Fruit fly (Drosophila melanogaster): ENCODE results near the gene Alp11.
A peak's percentile ranks its signal among the peaks of the same experiment; 100 is the strongest.

The Alp11 gene

DNA sequence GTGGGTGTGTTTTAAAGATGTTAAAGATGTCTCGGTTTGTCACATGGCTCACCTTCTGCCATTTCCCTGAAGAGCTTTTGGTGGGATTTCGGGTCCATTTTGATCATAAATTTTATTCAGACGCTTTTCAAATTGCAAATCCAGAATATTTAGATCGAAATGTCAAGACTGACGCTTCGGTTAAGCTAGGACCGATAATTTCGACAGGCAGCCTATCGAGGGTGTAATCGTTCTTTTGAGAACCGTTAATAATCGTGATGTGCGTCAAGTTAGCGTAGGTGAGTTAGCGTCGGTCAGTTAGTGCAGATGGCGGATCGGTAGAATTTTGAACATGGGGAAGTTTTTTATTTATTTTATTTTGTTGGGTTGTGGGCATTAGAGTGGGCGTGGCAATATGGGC, 12.0 kb upstream of the Alp11 start, which contains the start of gene CG42299 (continued):
- TF ChIP-seq CG31388 (GFP tag; optimal IDR thresholded peaks at IDR 0.05) (no peak), Adf1 (GFP tag; IDR thresholded peaks at IDR 0.05) (no peak), crol (GFP tag; IDR thresholded peaks at IDR 0.05) (no peak), jumu (GFP tag; optimal IDR thresholded peaks at IDR 0.05) (no peak), jing (GFP tag; optimal IDR thresholded peaks at IDR 0.05) (no peak), CG16813 (GFP tag; IDR thresholded peaks at IDR 0.05; ENCODE audit: partially characterized antibody) (peak; percentile 48; the same call in 1 of the 3 replicates), ci (GFP tag; IDR thresholded peaks at IDR 0.05) (no peak), Hand (GFP tag; optimal IDR thresholded peaks at IDR 0.05) (no peak), Dref (GFP tag; IDR thresholded peaks at IDR 0.05) (peak; percentile 51), CG10274 (GFP tag; optimal IDR thresholded peaks at IDR 0.05) (no peak), CG3407 (GFP tag; optimal IDR thresholded peaks at IDR 0.05) (no peak), br (optimal IDR thresholded peaks at IDR 0.05) (no peak), HLH4C (GFP tag; IDR thresholded peaks at IDR 0.05; ENCODE audit: partially characterized antibody) (peak; percentile 76), CG2120 (GFP tag; optimal IDR thresholded peaks at IDR 0.05) (no peak), CG14860 (GFP tag; IDR thresholded peaks at IDR 0.05; ENCODE audit: partially characterized antibody) (peak; percentile 66), CG2116 (GFP tag; optimal IDR thresholded peaks at IDR 0.05) (no peak), Lhr (GFP tag; optimal IDR thresholded peaks at IDR 0.05) (no peak), zf30C (GFP tag; optimal IDR thresholded peaks at IDR 0.05) (no peak), CG15479 (GFP tag; optimal IDR thresholded peaks at IDR 0.05) (no peak), ewg (GFP tag; optimal IDR thresholded peaks at IDR 0.05) (no peak), Dfd (GFP tag; optimal IDR thresholded peaks at IDR 0.05) (no peak), hb (GFP tag; IDR thresholded peaks at IDR 0.05; ENCODE audit: partially characterized antibody) (peak; percentile 66; the same call in 2 of the 3 replicates), CG10147 (GFP tag; optimal IDR thresholded peaks at IDR 0.05) (no peak), Sox102F (GFP tag; optimal IDR thresholded peaks at IDR 0.05) (no peak), vnd (GFP tag; IDR thresholded peaks at IDR 0.05; ENCODE audit: partially characterized antibody) (peak; percentile 60; the same call in 2 of the 3 replicates), nerfin-2 (GFP tag; IDR thresholded peaks at IDR 0.05; ENCODE audit: partially characterized antibody) (peak; percentile 66), Opbp (GFP tag; IDR thresholded peaks at IDR 0.05; ENCODE audit: partially characterized antibody) (peak; percentile 77; the same call in 2 of the 3 replicates), Antp (GFP tag; optimal IDR thresholded peaks at IDR 0.05) (no peak), CG34224 (GFP tag; IDR thresholded peaks at IDR 0.05; ENCODE audit: partially characterized antibody) (peak; percentile 29; the same call in 1 of the 3 replicates), Scr (GFP tag; IDR thresholded peaks at IDR 0.05; ENCODE audit: partially characterized antibody) (peak; percentile 50), CG2129 (GFP tag; IDR thresholded peaks at IDR 0.05; ENCODE audit: partially characterized antibody) (no peak), CG11247 (GFP tag; IDR thresholded peaks at IDR 0.05) (no peak), CG13287 (GFP tag; IDR thresholded peaks at IDR 0.05; ENCODE audit: partially characterized antibody) (peak; percentile 32; the same call in 1 of the 2 replicates), Myb (GFP tag; optimal IDR thresholded peaks at IDR 0.05) (peak; percentile 43), hkb (optimal IDR thresholded peaks at IDR 0.05) (no peak), hkb (GFP tag; IDR thresholded peaks at IDR 0.05) (no peak), CG6654 (GFP tag; optimal IDR thresholded peaks at IDR 0.05) (no peak), Ets97D (GFP tag; optimal IDR thresholded peaks at IDR 0.05) (no peak), CG7357 (GFP tag; IDR thresholded peaks at IDR 0.05) (no peak), yki (optimal IDR thresholded peaks at IDR 0.05) (no peak), Doc3 (GFP tag; IDR thresholded peaks at IDR 0.05; ENCODE audit: partially characterized antibody) (0 out of 3 replicates have a peak, but pooled peaks have one; percentile 11), CG7963 (GFP tag; IDR thresholded peaks at IDR 0.05; ENCODE audit: partially characterized antibody) (peak; percentile 76), CG15011 (GFP tag; optimal IDR thresholded peaks at IDR 0.05) (no peak), CG8944 (GFP tag; optimal IDR thresholded peaks at IDR 0.05) (no peak), Neu2 (GFP tag; optimal IDR thresholded peaks at IDR 0.05; ENCODE audit: borderline replicate concordance) (no peak), stwl (tag; optimal IDR thresholded peaks at IDR 0.05) (no peak), grn (GFP tag; optimal IDR thresholded peaks at IDR 0.05) (no peak), Gug (GFP tag; IDR thresholded peaks at IDR 0.05) (no peak), repo (GFP tag; optimal IDR thresholded peaks at IDR 0.05) (no peak), E2f2 (GFP tag; IDR thresholded peaks at IDR 0.05) (no peak), Sry-δ (GFP tag; optimal IDR thresholded peaks at IDR 0.05) (peak; percentile 13)

Measured in whole organism, embryonic.